Fruit fly (Drosophila melanogaster) whole organism, embryonic: ENCODE data around the gene Lrr47.

Experiments used
- Atf6 ChIP-seq: fragments of 200-800 bp; sonication (Bioruptor generic); IDR thresholded peaks from 2 replicates; pipeline ENCODE4 v1.3.6; 2022; ENCODE audit warnings: missing biosample characterization, missing genetic modification characterization
- Blimp-1 ChIP-seq: fragments of 200-800 bp; sonication (Bioruptor generic); optimal IDR thresholded peaks from 3 replicates; lab custom pipeline; 2018; ENCODE audit warnings: missing biosample characterization, missing genetic modification characterization, mild to moderate bottlenecking, moderate library complexity, missing genetic modification reagents
- CG11085 ChIP-seq: fragments of 200-800 bp; sonication (Bioruptor generic); IDR thresholded peaks from 2 replicates; pipeline ENCODE4 v1.3.6; 2022; ENCODE audit warnings: missing biosample characterization, missing genetic modification characterization
- CG11504 ChIP-seq: fragments of 200-800 bp; sonication (Bioruptor generic); optimal IDR thresholded peaks from 3 replicates; lab custom pipeline; 2019; ENCODE audit warnings: missing biosample characterization, mild to moderate bottlenecking, missing genetic modification characterization, moderate library complexity
- CG11723 ChIP-seq: fragments of 200-800 bp; sonication (Bioruptor generic); optimal IDR thresholded peaks from 2 replicates; lab custom pipeline; 2017; ENCODE audit warnings: missing biosample characterization, mild to moderate bottlenecking, missing genetic modification characterization
- CG1233 ChIP-seq: fragments of 200-800 bp; sonication (Bioruptor generic); optimal IDR thresholded peaks from 4 replicates; lab custom pipeline; 2018; ENCODE audit warnings: missing biosample characterization, mild to moderate bottlenecking, missing genetic modification characterization
- CG14441 ChIP-seq: fragments of 200-800 bp; sonication (Bioruptor generic); IDR thresholded peaks from 2 replicates; pipeline ENCODE4 v1.3.6; 2022; ENCODE audit warnings: missing biosample characterization, missing genetic modification characterization
- CG15073 ChIP-seq: fragments of 200-800 bp; sonication (Bioruptor generic); optimal IDR thresholded peaks from 2 replicates; lab custom pipeline; 2016; ENCODE audit warnings: missing biosample characterization, missing genetic modification characterization
- CG1603 ChIP-seq: fragments of 200-800 bp; sonication (Bioruptor generic); optimal IDR thresholded peaks from 2 replicates; lab custom pipeline; 2019; ENCODE audit warnings: missing biosample characterization, mild to moderate bottlenecking, missing genetic modification characterization, moderate library complexity
- CG17359 ChIP-seq: fragments of 200-800 bp; sonication (Bioruptor generic); optimal IDR thresholded peaks from 3 replicates; lab custom pipeline; 2018; ENCODE audit warnings: missing biosample characterization, mild to moderate bottlenecking, missing genetic modification characterization, moderate library complexity
- CG2712 ChIP-seq: fragments of 200-800 bp; optimal IDR thresholded peaks from 3 replicates; lab custom pipeline; 2019; ENCODE audit warnings: missing biosample characterization, mild to moderate bottlenecking, missing genetic modification characterization, moderate library complexity
- CG2889 ChIP-seq: fragments of 200-800 bp; sonication (Bioruptor generic); IDR thresholded peaks from 3 replicates; pipeline ENCODE4 v1.3.6; 2022; ENCODE audit warnings: missing biosample characterization, missing genetic modification characterization
- CG3163 ChIP-seq: fragments of 200-800 bp; sonication (Bioruptor generic); optimal IDR thresholded peaks from 3 replicates; lab custom pipeline; 2016; ENCODE audit warnings: missing biosample characterization, missing genetic modification characterization
- CG3407 ChIP-seq: fragments of 200-800 bp; sonication (Bioruptor generic); optimal IDR thresholded peaks from 2 replicates; lab custom pipeline; 2018; ENCODE audit warnings: missing biosample characterization, mild to moderate bottlenecking, missing genetic modification characterization
- CG3726 ChIP-seq: fragments of 200-800 bp; sonication (Bioruptor generic); IDR thresholded peaks from 3 replicates; pipeline ENCODE4, ENCODE4 v1.3.6; 2022; ENCODE audit warnings: missing biosample characterization, missing genetic modification characterization
- CG4617 ChIP-seq: fragments of 200-800 bp; sonication (Bioruptor generic); optimal IDR thresholded peaks from 3 replicates; lab custom pipeline; 2016; ENCODE audit warnings: missing biosample characterization, missing genetic modification characterization, borderline replicate concordance
- CG4730 ChIP-seq: fragments of 200-800 bp; sonication (Bioruptor generic); IDR thresholded peaks from 2 replicates; pipeline ENCODE4 v1.3.6; 2022; ENCODE audit warnings: missing biosample characterization, missing genetic modification characterization
- CG8359 ChIP-seq: fragments of 200-800 bp; sonication (Bioruptor generic); optimal IDR thresholded peaks from 2 replicates; lab custom pipeline; 2017; ENCODE audit warnings: missing biosample characterization, mild to moderate bottlenecking, missing genetic modification characterization, borderline replicate concordance
- CG8388 ChIP-seq: fragments of 200-800 bp; sonication (Bioruptor generic); optimal IDR thresholded peaks from 2 replicates; lab custom pipeline; 2019; ENCODE audit warnings: missing biosample characterization, mild to moderate bottlenecking, missing genetic modification characterization, moderate library complexity
- Chrac-16 ChIP-seq: fragments of 200-800 bp; sonication (Bioruptor generic); optimal IDR thresholded peaks from 3 replicates; lab custom pipeline; 2016; ENCODE audit warnings: missing biosample characterization, missing genetic modification characterization
- Deaf1 ChIP-seq: fragments of 200-800 bp; optimal IDR thresholded peaks from 3 replicates; lab custom pipeline; 2019; ENCODE audit warnings: missing biosample characterization, mild to moderate bottlenecking, missing genetic modification characterization, moderate library complexity
- E2f1 ChIP-seq: fragments of 200-800 bp; sonication (Bioruptor generic); IDR thresholded peaks from 2 replicates; pipeline ENCODE4 v1.3.6; 2022; ENCODE audit warnings: missing biosample characterization, missing genetic modification characterization
- GATAe ChIP-seq: fragments of 200-800 bp; sonication (Bioruptor generic); conservative IDR thresholded peaks from 2 replicates; pipeline ENCODE4 v1.3.6; 2022; ENCODE audit warnings: missing biosample characterization, missing genetic modification characterization
- Mad ChIP-seq: fragments of 200-800 bp; sonication (Bioruptor generic); optimal IDR thresholded peaks from 2 replicates; lab custom pipeline; 2016; ENCODE audit warnings: missing biosample characterization, missing genetic modification characterization
- Oaz ChIP-seq: fragments of 200-800 bp; sonication (Bioruptor generic); IDR thresholded peaks from 2 replicates; pipeline ENCODE4 v1.3.6; 2022; ENCODE audit warnings: missing biosample characterization, missing genetic modification characterization
- Ptx1 ChIP-seq: fragments of 200-800 bp; sonication (Bioruptor generic); IDR thresholded peaks from 2 replicates; pipeline ENCODE4 v1.3.6; 2022; ENCODE audit warnings: missing biosample characterization, missing genetic modification characterization
- Xrp1 ChIP-seq: fragments of 200-800 bp; sonication (Bioruptor generic); IDR thresholded peaks from 2 replicates; pipeline ENCODE4 v1.3.6; 2022; ENCODE audit warnings: missing biosample characterization, missing genetic modification characterization
- ara ChIP-seq: fragments of 200-800 bp; sonication (Bioruptor generic); IDR thresholded peaks from 2 replicates; pipeline ENCODE4 v1.3.6; 2022; ENCODE audit warnings: missing biosample characterization, missing genetic modification characterization
- chif ChIP-seq, 2 experiments: fragments of 200-800 bp; sonication (Bioruptor generic); optimal IDR thresholded peaks; 3 replicates each; lab custom pipeline; 2016; ENCODE audit warnings: missing biosample characterization in 2 of 2, missing genetic modification characterization in 2 of 2
- ci ChIP-seq: fragments of 200-800 bp; sonication (Bioruptor generic); IDR thresholded peaks from 3 replicates; pipeline ENCODE4 v1.3.6; 2022; ENCODE audit warnings: missing biosample characterization, missing genetic modification characterization
- crc ChIP-seq: fragments of 200-800 bp; sonication (Bioruptor generic); optimal IDR thresholded peaks from 2 replicates; lab custom pipeline; 2016; ENCODE audit warnings: missing biosample characterization, missing genetic modification characterization
- crp ChIP-seq, 2 experiments: fragments of 200-800 bp; sonication (Bioruptor generic); optimal IDR thresholded peaks; 2 replicates in 1 of 2; 3 replicates in 1 of 2; lab custom pipeline; 2017; ENCODE audit warnings: missing biosample characterization in 2 of 2, missing genetic modification characterization in 2 of 2, mild to moderate bottlenecking in 1 of 2, moderate library complexity in 1 of 2
- dysf ChIP-seq: fragments of 200-800 bp; sonication (Bioruptor generic); IDR thresholded peaks from 3 replicates; pipeline ENCODE4 v1.3.6; 2022; ENCODE audit warnings: missing biosample characterization, missing genetic modification characterization
- gcm2 ChIP-seq: fragments of 200-800 bp; sonication (Bioruptor generic); optimal IDR thresholded peaks from 2 replicates; lab custom pipeline; 2016; ENCODE audit warnings: missing biosample characterization, missing genetic modification characterization
- gem ChIP-seq: fragments of 200-800 bp; sonication (Bioruptor generic); optimal IDR thresholded peaks from 2 replicates; lab custom pipeline; 2019; ENCODE audit warnings: missing biosample characterization, mild to moderate bottlenecking, missing genetic modification characterization, moderate library complexity
- grau ChIP-seq: fragments of 200-800 bp; optimal IDR thresholded peaks from 3 replicates; lab custom pipeline; 2019; ENCODE audit warnings: missing biosample characterization, mild to moderate bottlenecking, missing genetic modification characterization, moderate library complexity
- ken ChIP-seq: fragments of 200-800 bp; sonication (Bioruptor generic); IDR thresholded peaks from 3 replicates; pipeline ENCODE4 v1.3.6; 2022; ENCODE audit warnings: missing biosample characterization, missing genetic modification characterization
- mirr ChIP-seq: fragments of 200-800 bp; sonication (Bioruptor generic); optimal IDR thresholded peaks from 3 replicates; lab custom pipeline; 2018; ENCODE audit warnings: missing biosample characterization, mild to moderate bottlenecking, missing genetic modification characterization
- nerfin-1 ChIP-seq: fragments of 200-800 bp; sonication (Bioruptor generic); optimal IDR thresholded peaks from 3 replicates; lab custom pipeline; 2019; ENCODE audit warnings: missing biosample characterization, mild to moderate bottlenecking, missing genetic modification characterization, moderate library complexity
- pan ChIP-seq, 4 experiments: fragments of >200 bp in 3 of 4; fragments of 200-800 bp in 1 of 4; sonication (Bioruptor generic) in 1 of 4; optimal IDR thresholded peaks in 3 of 4; IDR thresholded peaks in 1 of 4; 2 replicates each; pipeline versions ENCODE4 v1.3.6 to Lab custom; 2017 to 2022; ENCODE audit warnings: missing biosample characterization in 2 of 4, missing genetic modification characterization in 2 of 4, mixed read lengths in 1 of 4
- phol ChIP-seq: fragments of 200-800 bp; sonication (Bioruptor generic); optimal IDR thresholded peaks from 3 replicates; lab custom pipeline; 2018; ENCODE audit warnings: missing biosample characterization, mild to moderate bottlenecking, missing genetic modification characterization, moderate library complexity
- prd ChIP-seq, 3 experiments: fragments of >200 bp in 2 of 3; fragments of 200-800 bp in 1 of 3; sonication (Bioruptor generic) in 1 of 3; optimal IDR thresholded peaks in 2 of 3; IDR thresholded peaks in 1 of 3; 2 replicates in 2 of 3; 3 replicates in 1 of 3; pipeline versions ENCODE4 v1.3.6 to Lab custom; 2017 to 2022; ENCODE audit warnings: missing biosample characterization in 1 of 3, missing genetic modification characterization in 1 of 3
- ranshi ChIP-seq: fragments of 200-800 bp; sonication (Bioruptor generic); IDR thresholded peaks from 2 replicates; pipeline ENCODE4 v1.3.6; 2022; ENCODE audit warnings: missing biosample characterization, missing genetic modification characterization
- row ChIP-seq: fragments of 200-800 bp; sonication (Bioruptor generic); IDR thresholded peaks from 3 replicates; pipeline ENCODE4 v1.3.6; 2022; ENCODE audit warnings: missing biosample characterization, missing genetic modification characterization
- slbo ChIP-seq: fragments of 200-800 bp; sonication (Bioruptor generic); IDR thresholded peaks from 2 replicates; pipeline ENCODE4 v1.3.6; 2022; ENCODE audit warnings: missing biosample characterization, missing genetic modification characterization
- tin ChIP-seq: fragments of 200-800 bp; sonication (Bioruptor generic); optimal IDR thresholded peaks from 3 replicates; lab custom pipeline; 2016; ENCODE audit warnings: missing biosample characterization, missing genetic modification characterization
- tio ChIP-seq: fragments of 200-800 bp; sonication (Bioruptor generic); optimal IDR thresholded peaks from 2 replicates; lab custom pipeline; 2017; ENCODE audit warnings: missing biosample characterization, missing genetic modification characterization, inconsistent platforms
- vvl ChIP-seq: fragments of 200-800 bp; sonication (Bioruptor generic); IDR thresholded peaks from 2 replicates; pipeline ENCODE4 v1.3.6; 2022; ENCODE audit warnings: missing biosample characterization, missing genetic modification characterization
- zfh1 ChIP-seq: fragments of 200-800 bp; sonication (Bioruptor generic); IDR thresholded peaks from 3 replicates; pipeline ENCODE4 v1.3.6; 2022; ENCODE audit warnings: missing biosample characterization, missing genetic modification characterization

The Lrr47 gene

dm6 chr2L:10555269-10555668 lies 38.1 kb downstream of the Lrr47 start (continued):
- TF ChIP-seq CG2889 (GFP tag; lab: Robert Waterston, UW), result no peak
- TF ChIP-seq Deaf1 (tag; lab: Kevin White, UChicago), result no peak
- TF ChIP-seq CG8359 (GFP tag; lab: Kevin White, UChicago), result no peak
- TF ChIP-seq row (GFP tag; lab: Robert Waterston, UW), result peak; percentile 45; the same call in 2 of the 3 replicates
- peak; percentile 8 for TF ChIP-seq phol (tag; lab: Kevin White, UChicago)
- TF ChIP-seq GATAe (GFP tag; lab: Robert Waterston, UW), result no peak
- TF ChIP-seq gem (tag; lab: Kevin White, UChicago), result peak; percentile 23
- TF ChIP-seq Atf6 (GFP tag; lab: Robert Waterston, UW), result no peak
- TF ChIP-seq pan (optimal IDR thresholded peaks at IDR 0.05; lab: Kevin White, UChicago), result no peak
- TF ChIP-seq pan (GFP tag; optimal IDR thresholded peaks at IDR 0.05 in 1 of 2, IDR thresholded peaks at IDR 0.05 in 1 of 2), result peak in 1 of 2 experiments; percentile 14
- TF ChIP-seq chif (GFP tag; optimal IDR thresholded peaks at IDR 0.05; lab: Kevin White, UChicago), result peak in 1 of 2 experiments; percentile 25
- no peak for TF ChIP-seq CG3407 (GFP tag; lab: Kevin White, UChicago)
- TF ChIP-seq ken (GFP tag; lab: Robert Waterston, UW), result peak; percentile 37; the same call in 1 of the 3 replicates
- TF ChIP-seq CG8388 (GFP tag; lab: Kevin White, UChicago), result no peak
- TF ChIP-seq CG17359 (tag; lab: Kevin White, UChicago), result peak; percentile 2
- TF ChIP-seq CG4730 (GFP tag; lab: Robert Waterston, UW), result no peak
- TF ChIP-seq CG1603 (tag; lab: Kevin White, UChicago), result peak; percentile 1
- TF ChIP-seq crc (GFP tag; lab: Kevin White, UChicago), result no peak
- 0 out of 2 replicates have a peak, but pooled peaks have one; percentile 20 for TF ChIP-seq ranshi (GFP tag; lab: Robert Waterston, UW)
- TF ChIP-seq CG3163, result no peak
- TF ChIP-seq tio (GFP tag; lab: Kevin White, UChicago), result no peak
- TF ChIP-seq CG14441 (GFP tag; lab: Robert Waterston, UW), result peak; percentile 47; the same call in 1 of the 2 replicates
- peak; percentile 5 for TF ChIP-seq Blimp-1 (GFP tag; lab: Kevin White, UChicago)
- 0 out of 2 replicates have a peak, but pooled peaks have one; percentile 9 for TF ChIP-seq E2f1 (GFP tag; lab: Robert Waterston, UW)
- peak; percentile 63; the same call in 2 of the 3 replicates for TF ChIP-seq zfh1 (GFP tag; lab: Robert Waterston, UW)
- peak; percentile 37; the same call in 1 of the 2 replicates for TF ChIP-seq Ptx1 (GFP tag; lab: Robert Waterston, UW)
- no peak for TF ChIP-seq nerfin-1
- TF ChIP-seq grau (tag; lab: Kevin White, UChicago), result peak; percentile 68
- TF ChIP-seq CG11085 (GFP tag; lab: Robert Waterston, UW), result peak; percentile 51
- no peak for TF ChIP-seq Mad (GFP tag; lab: Kevin White, UChicago)
- TF ChIP-seq CG15073 (GFP tag; lab: Kevin White, UChicago), result no peak
- TF ChIP-seq mirr (GFP tag; lab: Kevin White, UChicago), result no peak
- no peak for TF ChIP-seq CG11723
- TF ChIP-seq CG11504 (tag; lab: Kevin White, UChicago), result peak; percentile 21
- peak; percentile 43; the same call in 1 of the 2 replicates for TF ChIP-seq slbo (GFP tag; lab: Robert Waterston, UW)
- 0 out of 3 replicates have a peak, but pooled peaks have one; percentile 52 for TF ChIP-seq CG3726
- no peak for TF ChIP-seq tin (GFP tag; lab: Kevin White, UChicago)
- TF ChIP-seq ci (GFP tag; lab: Robert Waterston, UW), result 0 out of 3 replicates have a peak, but pooled peaks have one; percentile 61
- no peak for TF ChIP-seq CG4617 (GFP tag; lab: Kevin White, UChicago)
- TF ChIP-seq gcm2 (GFP tag; lab: Kevin White, UChicago), result no peak
- peak; percentile 47; the same call in 1 of the 2 replicates for TF ChIP-seq ara
- TF ChIP-seq CG1233, result no peak
- no peak for TF ChIP-seq prd (optimal IDR thresholded peaks at IDR 0.05; lab: Kevin White, UChicago)
- TF ChIP-seq prd (GFP tag; IDR thresholded peaks at IDR 0.05; lab: Robert Waterston, UW), result peak; percentile 29; the same call in 1 of the 3 replicates
- TF ChIP-seq vvl (GFP tag; lab: Robert Waterston, UW), result peak; percentile 41
- TF ChIP-seq CG2712, result peak; percentile 4
- TF ChIP-seq Xrp1, result peak; percentile 16; the same call in 1 of the 2 replicates
- TF ChIP-seq Oaz (GFP tag; lab: Robert Waterston, UW), result 0 out of 2 replicates have a peak, but pooled peaks have one; percentile 13
- peak; percentile 32; the same call in 1 of the 3 replicates for TF ChIP-seq dysf (GFP tag; lab: Robert Waterston, UW)
- no peak for TF ChIP-seq Chrac-16 (GFP tag; lab: Kevin White, UChicago)
- no peak for TF ChIP-seq crp (GFP tag; optimal IDR thresholded peaks at IDR 0.05; lab: Kevin White, UChicago)
